Fruit fly (Drosophila melanogaster) whole organism, prepupa: ENCODE measurements around the gene Cpr65Eb.

ENCODE experiments used
- Blimp-1 ChIP-seq: fragments of 200-800 bp; sonication (Bioruptor generic); optimal IDR thresholded peaks from 3 replicates; lab custom pipeline; 2017; ENCODE audit warnings: missing biosample characterization, missing genetic modification characterization, mild to moderate bottlenecking, moderate library complexity, missing genetic modification reagents
- Ets96B ChIP-seq: fragments of 200-800 bp; optimal IDR thresholded peaks from 2 replicates; lab custom pipeline; 2019; ENCODE audit warnings: missing biosample characterization, mild to moderate bottlenecking, missing genetic modification characterization, moderate library complexity
- Sox102F ChIP-seq: fragments of 200-800 bp; sonication (Bioruptor generic); optimal IDR thresholded peaks from 2 replicates; lab custom pipeline; 2016; ENCODE audit warnings: missing biosample characterization, mild to moderate bottlenecking, missing genetic modification characterization
- Sox14 ChIP-seq: fragments of 200-800 bp; sonication (Bioruptor generic); optimal IDR thresholded peaks from 3 replicates; lab custom pipeline; 2016; ENCODE audit warnings: missing biosample characterization, missing genetic modification characterization

DNA sequence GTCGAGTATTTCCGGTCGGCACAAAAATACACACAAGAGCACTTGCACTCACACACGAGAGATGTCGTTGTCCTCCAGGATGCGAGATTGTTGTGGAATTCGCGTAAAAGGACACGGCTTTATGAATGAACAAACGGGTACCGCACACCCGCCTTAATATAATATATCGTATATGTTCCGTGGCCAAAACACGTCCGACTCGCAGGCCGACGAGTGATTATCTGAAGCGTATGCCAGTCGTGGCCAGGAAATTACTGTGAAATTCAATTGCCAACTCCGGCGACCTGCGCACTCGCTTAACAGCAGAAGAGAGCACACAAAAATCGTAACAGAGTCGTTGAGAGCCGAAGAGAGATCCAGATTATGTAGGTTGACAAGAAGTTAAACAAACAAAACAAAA, 11.3 kb downstream of the Cpr65Eb start, which contains the start of gene CG8641:
- TF ChIP-seq Sox102F (GFP tag; lab: Kevin White, UChicago) (no peak), Blimp-1 (no peak), Ets96B (tag; lab: Kevin White, UChicago) (no peak), Sox14 (GFP tag; lab: Kevin White, UChicago) (no peak)
